Worm (Caenorhabditis elegans): ENCODE measurements around the gene R07E5.17.

DNA sequence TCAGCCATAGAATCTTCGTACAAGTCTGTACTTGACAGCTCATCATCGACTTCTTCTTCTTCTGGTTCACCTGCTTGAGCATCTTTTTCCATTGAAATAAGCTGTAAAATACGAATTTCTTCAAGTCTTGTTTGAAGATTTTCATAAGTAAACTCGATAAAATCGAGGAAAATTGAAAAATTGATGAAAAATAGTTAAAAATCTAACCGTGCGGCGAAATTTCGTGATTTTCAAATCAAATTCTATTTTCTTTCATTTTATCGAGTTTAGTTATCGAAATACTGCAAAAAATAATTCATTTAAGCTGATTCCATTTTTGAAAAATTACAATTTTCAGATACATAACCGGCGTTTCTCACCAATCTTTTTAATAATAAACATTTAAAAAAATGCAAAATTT is 10.9 kb upstream of the R07E5.17 start, which contains the start of gene R07E5.11:
- TF ChIP-seq pha-4 (tag; optimal IDR thresholded peaks at IDR 0.05) (no peak), unc-62 (GFP tag; optimal IDR thresholded peaks at IDR 0.05) (no peak), blmp-1 (tag; optimal IDR thresholded peaks at IDR 0.05) (no peak), lsy-2 (tag; optimal IDR thresholded peaks at IDR 0.05) (no peak), mab-5 (tag; optimal IDR thresholded peaks at IDR 0.05) (no peak), drap-1 (GFP tag; optimal IDR thresholded peaks at IDR 0.05) (no peak), unc-39 (tag; optimal IDR thresholded peaks at IDR 0.05) (no peak), snpc-4 (tag; optimal IDR thresholded peaks at IDR 0.05) (no peak), sem-2 (GFP tag; optimal IDR thresholded peaks at IDR 0.05) (no peak), elt-1 (tag; optimal IDR thresholded peaks at IDR 0.05; ENCODE audit: borderline replicate concordance, insufficient read depth) (no peak), M03D4.4 (tag; optimal IDR thresholded peaks at IDR 0.05) (no peak)

Data from whole organism, mixed stage, embryonic.